Worm (Caenorhabditis elegans) whole organism, L4/young adult: ENCODE results near the gene F35E8.9.

ENCODE experiments used
- W03F9.2 ChIP-seq: fragments of 150-350 bp; optimal IDR thresholded peaks from 2 replicates; lab custom pipeline; 2014; ENCODE audit warnings: missing biosample characterization, missing genetic modification characterization
- dao-5 ChIP-seq: sonication (generic microtip); optimal IDR thresholded peaks from 2 replicates; lab custom pipeline; 2016; ENCODE audit warnings: missing genotype, missing genetic modification characterization, moderate library complexity, missing compliant biosample characterization

DNA sequence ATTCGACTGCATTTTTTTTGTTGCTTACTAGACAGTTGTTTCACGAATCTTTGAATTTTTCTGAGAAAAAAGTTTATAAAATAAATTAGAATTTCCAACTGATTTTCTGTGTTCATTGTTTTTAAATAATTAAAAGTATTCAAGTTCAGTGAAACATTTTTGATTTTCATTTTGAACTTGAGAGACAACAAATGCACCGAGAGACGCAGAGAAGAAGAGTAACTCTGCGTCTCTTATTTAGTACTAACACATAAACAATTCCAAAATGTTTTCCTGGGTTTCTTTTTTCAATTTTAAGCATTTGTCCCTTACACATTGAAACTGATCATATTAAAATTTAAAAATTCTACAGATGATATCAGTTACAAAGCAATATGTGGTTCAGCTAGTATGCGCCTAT is 42.1 kb upstream of the F35E8.9 start:
- TF ChIP-seq W03F9.2 (tag; lab: Kevin White, UChicago) (no peak), dao-5 (tag; lab: Kevin White, UChicago) (no peak)
